Worm (Caenorhabditis elegans) whole organism, L2 larva: ENCODE data around the gene R07B1.6.

Experiments used
- C34F6.9 ChIP-seq: fragments of 150-350 bp; optimal IDR thresholded peaks from 2 replicates; lab custom pipeline; 2014; ENCODE audit warnings: missing biosample characterization, missing genetic modification characterization
- F13H6.1 ChIP-seq: sonication (generic microtip); optimal IDR thresholded peaks from 2 replicates; lab custom pipeline; 2016; ENCODE audit warnings: missing genetic modification characterization, missing compliant biosample characterization
- R02D3.7 ChIP-seq: fragments of 150-350 bp; optimal IDR thresholded peaks from 2 replicates; lab custom pipeline; 2014; ENCODE audit warnings: missing biosample characterization, missing genetic modification characterization
- Y55F3AM.14 ChIP-seq: fragments of 200-800 bp; sonication (Bioruptor generic); optimal IDR thresholded peaks from 2 replicates; lab custom pipeline; 2018; ENCODE audit warnings: mild to moderate bottlenecking, missing genetic modification characterization, missing compliant biosample characterization
- alr-1 ChIP-seq: fragments of 150-350 bp; optimal IDR thresholded peaks from 2 replicates; lab custom pipeline; 2014; ENCODE audit warnings: missing biosample characterization, missing genetic modification characterization
- ama-1 ChIP-seq: fragments of 150-350 bp; optimal IDR thresholded peaks from 2 replicates; lab custom pipeline; 2018; ENCODE audit warnings: inconsistent platforms
- crh-2 ChIP-seq: sonication (generic microtip); optimal IDR thresholded peaks from 2 replicates; lab custom pipeline; 2017; ENCODE audit warnings: missing biosample characterization, missing genetic modification characterization
- egl-27 ChIP-seq: sonication (generic microtip); optimal IDR thresholded peaks from 3 replicates; lab custom pipeline; 2017; ENCODE audit warnings: missing biosample characterization, missing genetic modification reagents, missing genetic modification characterization
- elt-1 ChIP-seq: fragments of 150-350 bp; optimal IDR thresholded peaks from 2 replicates; lab custom pipeline; 2014; ENCODE audit warnings: missing biosample characterization, missing genetic modification characterization
- fos-1 ChIP-seq: fragments of 150-350 bp; optimal IDR thresholded peaks from 2 replicates; lab custom pipeline; 2014; ENCODE audit warnings: missing biosample characterization, missing genetic modification characterization
- lin-11 ChIP-seq: fragments of 150-350 bp; sonication (generic microtip); optimal IDR thresholded peaks from 2 replicates; lab custom pipeline; 2014; ENCODE audit warnings: missing biosample characterization, missing genetic modification characterization, inconsistent platforms, mixed read lengths
- lin-13 ChIP-seq: fragments of 150-350 bp; optimal IDR thresholded peaks from 2 replicates; lab custom pipeline; 2014; ENCODE audit warnings: missing biosample characterization, missing genetic modification reagents, missing genetic modification characterization
- lin-39 ChIP-seq: fragments of 150-350 bp; optimal IDR thresholded peaks from 2 replicates; lab custom pipeline; 2014; ENCODE audit warnings: missing biosample characterization, missing genetic modification reagents, missing genetic modification characterization
- lsy-2 ChIP-seq, 2 experiments: fragments of 150-350 bp in 1 of 2; sonication (generic microtip) in 1 of 2; optimal IDR thresholded peaks; 2 replicates each; lab custom pipeline; 2014 to 2017; ENCODE audit warnings: missing biosample characterization in 2 of 2, missing genetic modification characterization in 2 of 2
- mab-5 ChIP-seq: fragments of 150-350 bp; optimal IDR thresholded peaks from 2 replicates; lab custom pipeline; 2014; ENCODE audit warnings: missing biosample characterization, missing genetic modification characterization
- nhr-10 ChIP-seq: sonication (generic microtip); optimal IDR thresholded peaks from 2 replicates; lab custom pipeline; 2017; ENCODE audit warnings: missing biosample characterization, missing genetic modification characterization
- nhr-11 ChIP-seq: fragments of 150-350 bp; optimal IDR thresholded peaks from 2 replicates; lab custom pipeline; 2014; ENCODE audit warnings: missing biosample characterization, missing genetic modification characterization
- nhr-129 ChIP-seq: fragments of 150-350 bp; optimal IDR thresholded peaks from 2 replicates; lab custom pipeline; 2014; ENCODE audit warnings: missing biosample characterization, missing genetic modification characterization
- nhr-21 ChIP-seq: fragments of 150-350 bp; optimal IDR thresholded peaks from 2 replicates; lab custom pipeline; 2014; ENCODE audit warnings: missing biosample characterization, missing genetic modification characterization
- nhr-237 ChIP-seq: fragments of 150-350 bp; optimal IDR thresholded peaks from 2 replicates; lab custom pipeline; 2014; ENCODE audit warnings: missing biosample characterization, missing genetic modification characterization
- nhr-25 ChIP-seq: fragments of 150-350 bp; sonication (generic microtip); optimal IDR thresholded peaks from 3 replicates; lab custom pipeline; 2014; ENCODE audit warnings: missing biosample characterization, missing genetic modification characterization
- nhr-77 ChIP-seq: fragments of 150-350 bp; optimal IDR thresholded peaks from 2 replicates; lab custom pipeline; 2014; ENCODE audit warnings: missing biosample characterization, missing genetic modification characterization
- sem-4 ChIP-seq: fragments of 150-350 bp; optimal IDR thresholded peaks from 2 replicates; lab custom pipeline; 2014; ENCODE audit warnings: missing biosample characterization, missing genetic modification reagents, missing genetic modification characterization
- skn-1 ChIP-seq: sonication (generic microtip); optimal IDR thresholded peaks from 2 replicates; lab custom pipeline; 2017; ENCODE audit warnings: missing biosample characterization, missing genetic modification characterization
- sma-9 ChIP-seq, 2 experiments: fragments of 150-350 bp in 1 of 2; sonication (generic microtip) in 1 of 2; optimal IDR thresholded peaks; 2 replicates each; lab custom pipeline; 2014 to 2016; ENCODE audit warnings: missing genetic modification characterization in 2 of 2, mild to moderate bottlenecking in 1 of 2, missing biosample characterization in 1 of 2, missing compliant biosample characterization in 1 of 2, missing genetic modification reagents in 1 of 2, moderate library complexity in 1 of 2
- snpc-4 ChIP-seq: fragments of 150-350 bp; optimal IDR thresholded peaks from 2 replicates; lab custom pipeline; 2014; ENCODE audit warnings: missing biosample characterization, missing genetic modification characterization
- unc-55 ChIP-seq: fragments of 150-350 bp; sonication (generic microtip); optimal IDR thresholded peaks from 3 replicates; lab custom pipeline; 2014; ENCODE audit warnings: missing biosample characterization, missing genetic modification reagents, missing genetic modification characterization
- zag-1 ChIP-seq: fragments of 150-350 bp; optimal IDR thresholded peaks from 2 replicates; lab custom pipeline; 2014; ENCODE audit warnings: missing biosample characterization, missing genetic modification characterization
- ztf-1 ChIP-seq: fragments of 200-800 bp; sonication (Bioruptor generic); conservative IDR thresholded peaks from 2 replicates; pipeline ENCODE4 v1.3.6; 2022; ENCODE audit warnings: missing genetic modification characterization, missing compliant biosample characterization
- ztf-11 ChIP-seq: sonication (generic microtip); optimal IDR thresholded peaks from 2 replicates; lab custom pipeline; 2017; ENCODE audit warnings: missing biosample characterization, missing genetic modification characterization

Gene R07B1.6

DNA sequence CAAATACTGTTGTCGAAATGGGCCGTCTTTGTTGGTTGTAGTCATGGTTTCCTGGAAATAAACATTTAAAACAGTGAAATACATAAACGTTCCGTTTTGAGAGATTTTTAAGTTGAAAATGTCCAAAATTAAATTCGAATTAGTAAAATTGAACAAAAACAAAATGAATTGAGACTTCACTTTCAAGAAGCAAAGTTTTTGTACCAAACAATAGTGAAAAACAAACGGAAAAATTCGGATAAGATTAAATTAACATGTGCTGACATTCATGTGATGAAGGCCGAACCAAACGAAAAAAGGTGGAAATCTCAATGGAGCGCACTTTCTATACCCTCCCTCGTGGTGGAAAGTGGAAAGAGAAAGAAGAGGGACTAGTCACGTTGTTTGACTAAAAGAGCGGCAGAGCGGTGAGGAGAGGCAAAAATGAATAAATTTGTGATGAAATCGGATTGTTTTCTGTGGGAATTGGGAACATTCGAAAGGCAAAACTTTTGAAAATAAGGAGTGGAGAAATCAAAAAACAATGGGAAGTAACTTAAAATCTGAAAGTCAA lies 28.4 kb upstream of the R07B1.6 start, which contains the start of gene ipla-2 (continued):
- TF ChIP-seq Y55F3AM.14 (GFP tag; lab: Kevin White, UChicago), result no peak
- peak; percentile 71 for TF ChIP-seq unc-55 (GFP tag; lab: Kevin White, UChicago)

DNA sequence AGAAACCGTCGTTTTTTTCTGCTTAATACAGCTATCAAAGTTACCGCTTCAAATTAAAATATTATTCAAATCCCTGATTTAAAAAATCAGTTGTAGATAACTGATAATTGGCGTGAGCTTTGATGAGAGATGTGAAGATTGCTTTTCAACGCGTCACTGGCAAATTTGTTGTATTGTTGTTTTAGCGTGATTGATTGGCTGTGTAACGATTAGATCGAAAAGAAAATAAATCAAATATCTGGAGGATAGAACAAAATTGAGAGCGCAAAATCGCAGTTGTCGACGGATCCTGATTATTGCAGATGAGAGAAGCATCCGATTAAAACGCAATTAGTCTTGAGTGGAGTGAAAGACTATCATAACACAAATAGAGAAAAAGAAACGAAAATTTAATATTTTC lies 25.6 kb upstream of the R07B1.6 start:
- TF ChIP-seq mab-5 (tag; lab: Kevin White, UChicago), result peak; percentile 82
- no peak for TF ChIP-seq lin-13

DNA sequence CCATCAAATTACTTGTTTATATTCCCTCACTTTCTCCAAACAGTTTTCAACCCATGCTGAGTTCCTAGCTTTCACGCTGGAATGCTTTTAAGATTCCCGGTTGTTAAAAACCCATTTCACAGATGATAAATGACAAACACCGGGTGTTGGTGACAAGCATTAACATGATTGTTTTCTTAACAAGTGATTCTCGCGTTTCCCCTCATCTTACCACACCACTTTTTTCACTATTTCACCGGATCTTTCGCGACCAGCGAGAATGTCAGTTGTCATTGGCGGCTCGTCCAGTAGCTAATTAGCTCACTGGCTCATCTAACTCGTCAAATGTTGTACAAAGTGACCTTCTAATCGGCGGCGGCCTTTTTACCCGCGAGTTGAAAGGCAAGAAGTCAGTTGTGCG lies 24.4 kb upstream of the R07B1.6 start:
- TF ChIP-seq sem-4 (tag; lab: Kevin White, UChicago) (peak; percentile 24), nhr-129 (tag; lab: Kevin White, UChicago) (peak; percentile 32), alr-1 (no peak), lsy-2 (tag; optimal IDR thresholded peaks at IDR 0.05; lab: Kevin White, UChicago) (peak in 1 of 2 experiments; percentile 13), mab-5 (tag; lab: Kevin White, UChicago) (peak; percentile 2)

DNA sequence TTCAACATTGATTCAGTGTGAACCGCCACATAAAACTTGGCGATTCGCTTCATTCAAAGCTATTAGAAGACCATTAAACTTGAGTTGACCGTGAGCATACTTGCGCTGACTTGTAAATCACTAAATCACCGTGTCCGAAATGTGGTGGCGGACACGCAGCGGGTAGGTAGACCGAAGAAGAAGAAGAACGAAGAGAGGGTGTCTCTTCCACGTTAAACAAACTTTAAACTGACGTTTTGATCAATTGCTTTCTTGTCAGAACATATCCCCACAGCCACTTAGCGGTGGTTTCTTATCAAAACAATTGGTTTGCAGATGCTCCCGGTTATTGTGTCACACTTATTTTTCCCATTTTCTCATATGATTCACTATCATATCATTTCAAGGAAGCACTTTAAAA lies 22.9 kb upstream of the R07B1.6 start:
- TF ChIP-seq mab-5 (tag; lab: Kevin White, UChicago), result no peak
- TF ChIP-seq zag-1 (tag; lab: Kevin White, UChicago), result no peak
- TF ChIP-seq nhr-11 (tag; lab: Kevin White, UChicago), result no peak
- TF ChIP-seq nhr-10 (tag; lab: Kevin White, UChicago), result no peak
- no peak for TF ChIP-seq snpc-4 (tag; lab: Kevin White, UChicago)
- no peak for TF ChIP-seq lin-39 (tag; lab: Kevin White, UChicago)
- no peak for TF ChIP-seq sma-9 (GFP tag; optimal IDR thresholded peaks at IDR 0.05; lab: Kevin White, UChicago)
- no peak for TF ChIP-seq sma-9 (tag; optimal IDR thresholded peaks at IDR 0.05; lab: Kevin White, UChicago)
- TF ChIP-seq egl-27, result no peak
- TF ChIP-seq elt-1, result no peak
- TF ChIP-seq crh-2 (tag; lab: Kevin White, UChicago), result no peak
- no peak for TF ChIP-seq ztf-11
- no peak for TF ChIP-seq fos-1 (tag; lab: Kevin White, UChicago)

DNA sequence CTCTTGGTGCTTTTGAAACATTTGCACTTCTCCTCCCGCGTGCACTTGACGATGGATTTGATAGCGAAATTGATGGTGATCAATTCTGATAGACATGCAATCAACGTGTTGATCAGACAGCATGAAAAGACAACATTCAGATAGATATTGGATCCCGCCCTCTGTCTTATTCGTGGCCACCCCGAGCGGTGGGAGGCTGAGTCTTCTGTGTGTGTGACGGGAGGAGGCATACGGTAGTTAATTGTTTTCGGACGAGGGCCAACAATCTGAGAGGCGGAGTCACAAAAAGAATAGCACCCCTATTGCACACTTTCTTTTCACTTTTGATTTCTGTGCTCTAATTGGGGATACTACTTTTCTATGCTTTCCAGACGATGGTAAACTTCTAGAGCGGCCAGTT lies 20.5 kb upstream of the R07B1.6 start:
- TF ChIP-seq lsy-2 (tag; optimal IDR thresholded peaks at IDR 0.05; lab: Kevin White, UChicago) (peak in 1 of 2 experiments; percentile 33), F13H6.1 (tag; lab: Kevin White, UChicago) (no peak)

DNA sequence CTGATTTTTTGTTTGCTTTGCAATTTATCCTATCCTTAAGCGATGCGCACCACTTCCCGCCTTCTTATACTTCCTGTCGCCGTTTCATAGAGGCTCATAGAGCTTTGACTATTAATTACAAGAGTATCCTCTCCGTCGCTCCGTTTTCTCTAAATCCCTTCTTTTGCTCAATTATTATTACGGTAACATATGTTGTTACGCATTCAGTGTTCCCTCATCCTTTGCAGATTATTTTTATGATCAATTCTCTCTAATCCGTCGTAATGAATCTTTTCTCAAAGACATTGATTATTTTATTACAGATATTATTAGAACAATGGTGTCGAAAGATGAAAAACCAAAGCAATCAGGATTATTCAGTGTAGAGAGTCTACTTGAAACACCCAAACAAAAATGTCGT lies 19.5 kb upstream of the R07B1.6 start, which contains the start of gene vab-15:
TSS of gene vab-15 (plus strand) at position 301 of the 400 bp plus-strand sequence.
- TF ChIP-seq R02D3.7 (tag; lab: Kevin White, UChicago) (no peak), elt-1 (no peak), sem-4 (tag; lab: Kevin White, UChicago) (no peak), lin-39 (tag; lab: Kevin White, UChicago) (no peak), nhr-237 (no peak), nhr-25 (no peak), C34F6.9 (tag; lab: Kevin White, UChicago) (no peak), nhr-129 (tag; lab: Kevin White, UChicago) (no peak), nhr-77 (tag; lab: Kevin White, UChicago) (no peak), Y55F3AM.14 (GFP tag; lab: Kevin White, UChicago) (no peak), ztf-1 (GFP tag; lab: Robert Waterston, UW) (no peak), nhr-21 (tag; lab: Kevin White, UChicago) (no peak), lsy-2 (tag; optimal IDR thresholded peaks at IDR 0.05; lab: Kevin White, UChicago) (no peak), skn-1 (tag; lab: Kevin White, UChicago) (no peak), nhr-10 (tag; lab: Kevin White, UChicago) (no peak), egl-27 (no peak), alr-1 (no peak), ama-1 (no peak), crh-2 (tag; lab: Kevin White, UChicago) (no peak), lin-11 (tag; lab: Kevin White, UChicago) (no peak)
